Fruit fly (Drosophila melanogaster) whole organism, embryonic: ENCODE results near the gene Gpdh1.
A peak's percentile ranks its signal among the peaks of the same experiment; 100 is the strongest.

Source experiments
- Ada2b ChIP-seq: fragments of 200-800 bp; sonication (Bioruptor generic); IDR thresholded peaks from 2 replicates; pipeline ENCODE4 v1.3.6; 2022; ENCODE audit warnings: missing biosample characterization, missing genetic modification characterization
- Blimp-1 ChIP-seq: fragments of 200-800 bp; sonication (Bioruptor generic); optimal IDR thresholded peaks from 3 replicates; lab custom pipeline; 2018; ENCODE audit warnings: missing biosample characterization, missing genetic modification characterization, mild to moderate bottlenecking, moderate library complexity, missing genetic modification reagents
- CG10267 ChIP-seq: fragments of 200-800 bp; sonication (Bioruptor generic); optimal IDR thresholded peaks from 2 replicates; lab custom pipeline; 2018; ENCODE audit warnings: missing biosample characterization, mild to moderate bottlenecking, missing genetic modification characterization, moderate library complexity
- CG10959 ChIP-seq: fragments of 200-800 bp; sonication (Bioruptor generic); IDR thresholded peaks from 2 replicates; pipeline ENCODE4 v1.3.6; 2022; ENCODE audit warnings: missing biosample characterization, missing genetic modification characterization
- CG11093 ChIP-seq: fragments of 200-800 bp; sonication (Bioruptor generic); IDR thresholded peaks from 3 replicates; pipeline ENCODE4 v1.3.6; 2022; ENCODE audit warnings: missing biosample characterization, missing genetic modification characterization
- CG12236 ChIP-seq: fragments of 200-800 bp; sonication (Bioruptor generic); optimal IDR thresholded peaks from 2 replicates; lab custom pipeline; 2016; ENCODE audit warnings: missing biosample characterization, missing genetic modification characterization
- CG13123 ChIP-seq: fragments of 200-800 bp; sonication (Bioruptor generic); optimal IDR thresholded peaks from 2 replicates; lab custom pipeline; 2016; ENCODE audit warnings: missing biosample characterization, missing genetic modification characterization
- CG16815 ChIP-seq: fragments of 200-800 bp; sonication (Bioruptor generic); optimal IDR thresholded peaks from 3 replicates; lab custom pipeline; 2017; ENCODE audit warnings: missing biosample characterization, mild to moderate bottlenecking, missing genetic modification characterization
- CG1832 ChIP-seq: fragments of 200-800 bp; sonication (Bioruptor generic); optimal IDR thresholded peaks from 2 replicates; lab custom pipeline; 2017; ENCODE audit warnings: missing biosample characterization, mild to moderate bottlenecking, missing genetic modification characterization, inconsistent platforms
- CG18619 ChIP-seq: fragments of 200-800 bp; sonication (Bioruptor generic); optimal IDR thresholded peaks from 3 replicates; lab custom pipeline; 2017; ENCODE audit warnings: missing biosample characterization, mild to moderate bottlenecking, missing genetic modification characterization
- CG30431 ChIP-seq: fragments of 200-800 bp; sonication (Bioruptor generic); optimal IDR thresholded peaks from 2 replicates; lab custom pipeline; 2017; ENCODE audit warnings: missing biosample characterization, missing genetic modification characterization
- CG32532 ChIP-seq: fragments of 200-800 bp; sonication (Bioruptor generic); IDR thresholded peaks from 2 replicates; pipeline ENCODE4 v1.3.6; 2022; ENCODE audit warnings: missing biosample characterization, missing genetic modification characterization
- CG34376 ChIP-seq: fragments of 200-800 bp; sonication (Bioruptor generic); optimal IDR thresholded peaks from 2 replicates; lab custom pipeline; 2018; ENCODE audit warnings: missing biosample characterization, mild to moderate bottlenecking, missing genetic modification characterization
- CG3838 ChIP-seq: fragments of 200-800 bp; sonication (Bioruptor generic); optimal IDR thresholded peaks from 3 replicates; lab custom pipeline; 2016; ENCODE audit warnings: missing biosample characterization, missing genetic modification characterization
- CG3847 ChIP-seq: fragments of 200-800 bp; sonication (Bioruptor generic); IDR thresholded peaks from 2 replicates; pipeline ENCODE4 v1.3.6; 2022; ENCODE audit warnings: missing biosample characterization, missing genetic modification characterization
- CG42726 ChIP-seq: fragments of 200-800 bp; sonication (Bioruptor generic); IDR thresholded peaks from 2 replicates; pipeline ENCODE4 v1.3.6; 2022; ENCODE audit warnings: missing biosample characterization, missing genetic modification characterization; ENCODE audit not compliant: partially characterized antibody
- CG5245 ChIP-seq: fragments of 200-800 bp; sonication (Bioruptor generic); optimal IDR thresholded peaks from 3 replicates; lab custom pipeline; 2016; ENCODE audit warnings: missing biosample characterization, missing genetic modification characterization
- CG6791 ChIP-seq: fragments of 200-800 bp; sonication (Bioruptor generic); IDR thresholded peaks from 3 replicates; pipeline ENCODE4 v1.3.6; 2022; ENCODE audit warnings: missing biosample characterization, missing genetic modification characterization; ENCODE audit not compliant: partially characterized antibody
- CG7963 ChIP-seq: fragments of 200-800 bp; sonication (Bioruptor generic); IDR thresholded peaks from 3 replicates; pipeline ENCODE4 v1.3.6; 2022; ENCODE audit warnings: missing biosample characterization, missing genetic modification characterization; ENCODE audit not compliant: partially characterized antibody
- CG8359 ChIP-seq: fragments of 200-800 bp; sonication (Bioruptor generic); optimal IDR thresholded peaks from 2 replicates; lab custom pipeline; 2017; ENCODE audit warnings: missing biosample characterization, mild to moderate bottlenecking, missing genetic modification characterization, borderline replicate concordance
- CG8388 ChIP-seq: fragments of 200-800 bp; sonication (Bioruptor generic); optimal IDR thresholded peaks from 2 replicates; lab custom pipeline; 2019; ENCODE audit warnings: missing biosample characterization, mild to moderate bottlenecking, missing genetic modification characterization, moderate library complexity
- GATAe ChIP-seq: fragments of 200-800 bp; sonication (Bioruptor generic); conservative IDR thresholded peaks from 2 replicates; pipeline ENCODE4 v1.3.6; 2022; ENCODE audit warnings: missing biosample characterization, missing genetic modification characterization
- HHEX ChIP-seq: fragments of 200-800 bp; sonication (Bioruptor generic); optimal IDR thresholded peaks from 3 replicates; lab custom pipeline; 2017; ENCODE audit warnings: missing biosample characterization, mild to moderate bottlenecking, missing genetic modification characterization, missing genetic modification reagents
- HLH3B ChIP-seq: fragments of 200-800 bp; sonication (Bioruptor generic); IDR thresholded peaks from 2 replicates; pipeline ENCODE4 v1.3.6; 2022; ENCODE audit warnings: missing biosample characterization, missing genetic modification characterization
- MBD-R2 ChIP-seq: fragments of 200-800 bp; sonication (Bioruptor generic); IDR thresholded peaks from 2 replicates; pipeline ENCODE4 v1.3.6; 2022; ENCODE audit warnings: missing biosample characterization, missing genetic modification characterization
- Med ChIP-seq: fragments of 200-800 bp; sonication (Bioruptor generic); peaks from one replicate; lab custom pipeline; 2016; ENCODE audit warnings: missing biosample characterization, missing genetic modification characterization, mild to moderate bottlenecking, inconsistent platforms, moderate library complexity
- Ravus ChIP-seq: fragments of 200-800 bp; sonication (Bioruptor generic); IDR thresholded peaks from 2 replicates; pipeline ENCODE4 v1.3.6; 2022; ENCODE audit warnings: missing biosample characterization, missing genetic modification characterization
- Xbp1 ChIP-seq: fragments of 200-800 bp; sonication (Bioruptor generic); optimal IDR thresholded peaks from 3 replicates; lab custom pipeline; 2016; ENCODE audit warnings: missing biosample characterization, mild to moderate bottlenecking, missing genetic modification characterization
- abd-A ChIP-seq: fragments of 200-800 bp; sonication (Bioruptor generic); optimal IDR thresholded peaks from 3 replicates; lab custom pipeline; 2019; ENCODE audit warnings: missing biosample characterization, mild to moderate bottlenecking, missing genetic modification characterization, moderate library complexity
- ash1 ChIP-seq: fragments of 200-800 bp; sonication (Bioruptor generic); optimal IDR thresholded peaks from 2 replicates; lab custom pipeline; 2018; ENCODE audit warnings: missing biosample characterization, mild to moderate bottlenecking, missing genetic modification characterization
- br ChIP-seq: fragments of >200 bp; optimal IDR thresholded peaks from 2 replicates; lab custom pipeline; 2017
- dmrt11E ChIP-seq: fragments of 200-800 bp; sonication (Bioruptor generic); optimal IDR thresholded peaks from 3 replicates; lab custom pipeline; 2018; ENCODE audit warnings: missing biosample characterization, mild to moderate bottlenecking, missing genetic modification characterization, moderate library complexity
- en ChIP-seq: fragments of 200-800 bp; sonication (Bioruptor generic); optimal IDR thresholded peaks from 2 replicates; lab custom pipeline; 2016; ENCODE audit warnings: missing biosample characterization, missing genetic modification characterization
- fd102C ChIP-seq: fragments of 200-800 bp; sonication (Bioruptor generic); optimal IDR thresholded peaks from 2 replicates; lab custom pipeline; 2018; ENCODE audit warnings: missing biosample characterization, mild to moderate bottlenecking, missing genetic modification characterization, moderate library complexity
- grau ChIP-seq: fragments of 200-800 bp; optimal IDR thresholded peaks from 3 replicates; lab custom pipeline; 2019; ENCODE audit warnings: missing biosample characterization, mild to moderate bottlenecking, missing genetic modification characterization, moderate library complexity
- gt ChIP-seq: fragments of 200-800 bp; sonication (Bioruptor generic); IDR thresholded peaks from 2 replicates; pipeline ENCODE4 v1.3.6; 2022; ENCODE audit warnings: missing biosample characterization, missing genetic modification characterization
- her ChIP-seq: fragments of 200-800 bp; sonication (Bioruptor generic); optimal IDR thresholded peaks from 2 replicates; lab custom pipeline; 2016; ENCODE audit warnings: missing biosample characterization, missing genetic modification characterization
- hth ChIP-seq: fragments of >200 bp; optimal IDR thresholded peaks from 2 replicates; lab custom pipeline; 2017; ENCODE audit warnings: inconsistent platforms
- jumu ChIP-seq: fragments of 200-800 bp; sonication (Bioruptor generic); optimal IDR thresholded peaks from 3 replicates; lab custom pipeline; 2016; ENCODE audit warnings: missing biosample characterization, missing genetic modification characterization
- lab ChIP-seq: fragments of 200-800 bp; sonication (Bioruptor generic); optimal IDR thresholded peaks from 3 replicates; lab custom pipeline; 2017; ENCODE audit warnings: missing biosample characterization, missing genetic modification characterization, mild to moderate bottlenecking, moderate library complexity, missing genetic modification reagents
- nau ChIP-seq: fragments of 200-800 bp; sonication (Bioruptor generic); optimal IDR thresholded peaks from 3 replicates; lab custom pipeline; 2017; ENCODE audit warnings: missing biosample characterization, mild to moderate bottlenecking, missing genetic modification characterization, missing genetic modification reagents
- nmo ChIP-seq: fragments of 200-800 bp; sonication (Bioruptor generic); optimal IDR thresholded peaks from 2 replicates; lab custom pipeline; 2018; ENCODE audit warnings: missing biosample characterization, mild to moderate bottlenecking, missing genetic modification characterization, moderate library complexity
- odd ChIP-seq: fragments of 200-800 bp; sonication (Bioruptor generic); optimal IDR thresholded peaks from 2 replicates; lab custom pipeline; 2017; ENCODE audit warnings: missing biosample characterization, mild to moderate bottlenecking, missing genetic modification characterization
- prd ChIP-seq, 3 experiments: fragments of >200 bp in 2 of 3; fragments of 200-800 bp in 1 of 3; sonication (Bioruptor generic) in 1 of 3; optimal IDR thresholded peaks in 2 of 3; IDR thresholded peaks in 1 of 3; 2 replicates in 2 of 3; 3 replicates in 1 of 3; pipeline versions ENCODE4 v1.3.6 to Lab custom; 2017 to 2022; ENCODE audit warnings: missing biosample characterization in 1 of 3, missing genetic modification characterization in 1 of 3
- ro ChIP-seq: fragments of 200-800 bp; sonication (Bioruptor generic); IDR thresholded peaks from 2 replicates; pipeline ENCODE4 v1.3.6; 2022; ENCODE audit warnings: missing biosample characterization, missing genetic modification characterization
- sc ChIP-seq, 3 experiments: fragments of >200 bp in 2 of 3; fragments of 200-800 bp in 1 of 3; sonication (Bioruptor generic) in 1 of 3; optimal IDR thresholded peaks; 2 replicates in 2 of 3; 3 replicates in 1 of 3; lab custom pipeline; 2017; ENCODE audit warnings: mild to moderate bottlenecking in 1 of 3, missing biosample characterization in 1 of 3, missing genetic modification characterization in 1 of 3, missing genetic modification reagents in 1 of 3
- sens-2 ChIP-seq: fragments of 200-800 bp; sonication (Bioruptor generic); IDR thresholded peaks from 2 replicates; pipeline ENCODE4 v1.3.6; 2022; ENCODE audit warnings: missing biosample characterization, missing genetic modification characterization
- slou ChIP-seq: fragments of 200-800 bp; sonication (Bioruptor generic); optimal IDR thresholded peaks from 3 replicates; lab custom pipeline; 2016; ENCODE audit warnings: missing biosample characterization, missing genetic modification characterization
- trh ChIP-seq: fragments of 200-800 bp; sonication (Bioruptor generic); optimal IDR thresholded peaks from 2 replicates; lab custom pipeline; 2016; ENCODE audit warnings: missing biosample characterization, missing genetic modification characterization
- tx ChIP-seq: fragments of 200-800 bp; sonication (Bioruptor generic); optimal IDR thresholded peaks from 2 replicates; lab custom pipeline; 2016; ENCODE audit warnings: missing biosample characterization, missing genetic modification characterization
- z ChIP-seq: fragments of 200-800 bp; sonication (Bioruptor generic); IDR thresholded peaks from 3 replicates; pipeline ENCODE4 v1.3.6; 2022; ENCODE audit warnings: missing biosample characterization, missing genetic modification characterization

Gpdh1 gene

dm6 chr2L:5974122-5974521, 30.7 kb downstream of the Gpdh1 start (continued):
- no peak for TF ChIP-seq CG7963 (GFP tag; lab: Robert Waterston, UW)
- TF ChIP-seq CG32532 (GFP tag; lab: Robert Waterston, UW), result peak; percentile 21; the same call in 1 of the 2 replicates
- peak; percentile 33 for TF ChIP-seq dmrt11E (tag; lab: Kevin White, UChicago)
- TF ChIP-seq trh (GFP tag; lab: Kevin White, UChicago), result no peak
- TF ChIP-seq CG16815 (GFP tag; lab: Kevin White, UChicago), result no peak
- no peak for TF ChIP-seq CG12236 (GFP tag; lab: Kevin White, UChicago)
- peak; percentile 17 for TF ChIP-seq CG10267 (tag; lab: Kevin White, UChicago)
- TF ChIP-seq ash1, result peak; percentile 49
- TF ChIP-seq z (GFP tag; lab: Robert Waterston, UW), result peak; percentile 75
- no peak for TF ChIP-seq CG8359
- peak; percentile 58 for TF ChIP-seq CG13123
- no peak for TF ChIP-seq CG1832 (GFP tag; lab: Kevin White, UChicago)
- no peak for TF ChIP-seq CG42726 (GFP tag; lab: Robert Waterston, UW)
- TF ChIP-seq CG3847 (GFP tag; lab: Robert Waterston, UW), result no peak
- TF ChIP-seq hth, result no peak
- TF ChIP-seq nau (GFP tag; lab: Kevin White, UChicago), result peak; percentile 73
- TF ChIP-seq lab (GFP tag; lab: Kevin White, UChicago), result peak; percentile 89
- TF ChIP-seq tx (GFP tag; lab: Kevin White, UChicago), result no peak
- no peak for TF ChIP-seq br
- TF ChIP-seq odd, result peak; percentile 77
- peak; percentile 30 for TF ChIP-seq grau (tag; lab: Kevin White, UChicago)
- no peak for TF ChIP-seq ro (GFP tag; lab: Robert Waterston, UW)
- no peak for TF ChIP-seq CG3838
- TF ChIP-seq Blimp-1 (GFP tag; lab: Kevin White, UChicago), result peak; percentile 56
- no peak for TF ChIP-seq nmo (GFP tag; lab: Kevin White, UChicago)
- no peak for TF ChIP-seq MBD-R2
- 0 out of 2 replicates have a peak, but pooled peaks have one; percentile 25 for TF ChIP-seq Ada2b
- TF ChIP-seq gt (GFP tag; lab: Robert Waterston, UW), result no peak
- peak; percentile 69 for TF ChIP-seq CG18619
- TF ChIP-seq Xbp1 (GFP tag; lab: Kevin White, UChicago), result no peak
- no peak for TF ChIP-seq GATAe (GFP tag; lab: Robert Waterston, UW)
- peak; percentile 64; the same call in 1 of the 2 replicates for TF ChIP-seq HLH3B
- no peak for TF ChIP-seq sens-2 (GFP tag; lab: Robert Waterston, UW)
- TF ChIP-seq Med, result peak; percentile 91
- TF ChIP-seq jumu, result no peak
- TF ChIP-seq en, result no peak
- no peak for TF ChIP-seq slou (GFP tag; lab: Kevin White, UChicago)
- no peak for TF ChIP-seq CG10959
- no peak for TF ChIP-seq CG5245 (GFP tag; lab: Kevin White, UChicago)
- TF ChIP-seq CG34376 (GFP tag; lab: Kevin White, UChicago), result peak; percentile 45
- no peak for TF ChIP-seq CG8388 (GFP tag; lab: Kevin White, UChicago)
- no peak for TF ChIP-seq CG30431 (GFP tag; lab: Kevin White, UChicago)
- no peak for TF ChIP-seq fd102C (GFP tag; lab: Kevin White, UChicago)
- no peak for TF ChIP-seq Ravus (GFP tag; lab: Robert Waterston, UW)
- TF ChIP-seq abd-A (tag; lab: Kevin White, UChicago), result peak; percentile 68
- TF ChIP-seq CG11093, result no peak
- TF ChIP-seq her (GFP tag; lab: Kevin White, UChicago), result peak; percentile 27
- no peak for TF ChIP-seq sc (optimal IDR thresholded peaks at IDR 0.05; lab: Kevin White, UChicago)
- TF ChIP-seq sc (GFP tag; optimal IDR thresholded peaks at IDR 0.05; lab: Kevin White, UChicago), result peak; percentile 55
- TF ChIP-seq prd (optimal IDR thresholded peaks at IDR 0.05; lab: Kevin White, UChicago), result no peak
- TF ChIP-seq prd (GFP tag; IDR thresholded peaks at IDR 0.05; lab: Robert Waterston, UW), result no peak
- TF ChIP-seq CG6791 (GFP tag; lab: Robert Waterston, UW), result no peak
- TF ChIP-seq HHEX (GFP tag; lab: Kevin White, UChicago), result peak; percentile 71
